Worm (Caenorhabditis elegans) whole organism, L3 larva: ENCODE measurements around the gene btb-16.
A peak's percentile ranks its signal among the peaks of the same experiment; 100 is the strongest.

Experiments used
- R02D3.7 ChIP-seq: fragments of 150-350 bp; optimal IDR thresholded peaks from 2 replicates; lab custom pipeline; 2014; ENCODE audit warnings: missing biosample characterization, missing genetic modification characterization
- ZK546.5 ChIP-seq: sonication (generic microtip); optimal IDR thresholded peaks from 2 replicates; lab custom pipeline; 2017; ENCODE audit warnings: missing biosample characterization, missing genetic modification characterization
- aly-2 ChIP-seq: fragments of 150-350 bp; optimal IDR thresholded peaks from 2 replicates; lab custom pipeline; 2014; ENCODE audit warnings: missing biosample characterization, missing genetic modification characterization
- ama-1 ChIP-seq: fragments of 150-350 bp; optimal IDR thresholded peaks from 2 replicates; lab custom pipeline; 2018
- ceh-16 ChIP-seq: sonication (generic microtip); optimal IDR thresholded peaks from 2 replicates; lab custom pipeline; 2017; ENCODE audit warnings: missing biosample characterization, missing genetic modification characterization
- ceh-82 ChIP-seq: fragments of 150-350 bp; optimal IDR thresholded peaks from 2 replicates; lab custom pipeline; 2014; ENCODE audit warnings: missing biosample characterization, missing genetic modification characterization
- ceh-9 ChIP-seq: sonication (generic microtip); optimal IDR thresholded peaks from 2 replicates; lab custom pipeline; 2018; ENCODE audit warnings: missing biosample characterization, missing genetic modification characterization
- daf-12 ChIP-seq: fragments of 150-350 bp; optimal IDR thresholded peaks from 2 replicates; lab custom pipeline; 2014; ENCODE audit warnings: missing biosample characterization, missing genetic modification reagents, missing genetic modification characterization
- egl-5 ChIP-seq: fragments of 150-350 bp; optimal IDR thresholded peaks from 2 replicates; lab custom pipeline; 2017; ENCODE audit warnings: missing biosample characterization, missing genetic modification reagents, missing genetic modification characterization, inconsistent platforms
- elt-1 ChIP-seq: fragments of 150-350 bp; optimal IDR thresholded peaks from 2 replicates; lab custom pipeline; 2014; ENCODE audit warnings: missing biosample characterization, missing genetic modification characterization
- elt-2 ChIP-seq: sonication (generic microtip); optimal IDR thresholded peaks from 2 replicates; lab custom pipeline; 2016; ENCODE audit warnings: missing genetic modification reagents, mild to moderate bottlenecking, missing genetic modification characterization, missing compliant biosample characterization
- fkh-10 ChIP-seq: sonication (generic microtip); optimal IDR thresholded peaks from 2 replicates; lab custom pipeline; 2017; ENCODE audit warnings: missing biosample characterization, missing genetic modification reagents, missing genetic modification characterization
- fkh-2 ChIP-seq: fragments of 150-350 bp; optimal IDR thresholded peaks from 2 replicates; lab custom pipeline; 2014; ENCODE audit warnings: missing biosample characterization, missing genetic modification reagents, missing genetic modification characterization
- fos-1 ChIP-seq: fragments of 150-350 bp; optimal IDR thresholded peaks from 2 replicates; lab custom pipeline; 2014; ENCODE audit warnings: missing biosample characterization, missing genetic modification characterization
- hmg-11 ChIP-seq: sonication (generic microtip); optimal IDR thresholded peaks from 2 replicates; lab custom pipeline; 2016; ENCODE audit warnings: missing genetic modification characterization, missing compliant biosample characterization
- jun-1 ChIP-seq: fragments of 150-350 bp; optimal IDR thresholded peaks from 2 replicates; lab custom pipeline; 2014; ENCODE audit warnings: missing biosample characterization, missing genetic modification reagents, missing genetic modification characterization
- lin-15B ChIP-seq: fragments of 150-350 bp; optimal IDR thresholded peaks from 2 replicates; lab custom pipeline; 2014; ENCODE audit warnings: missing biosample characterization, missing genetic modification characterization
- lin-39 ChIP-seq: fragments of 150-350 bp; optimal IDR thresholded peaks from 2 replicates; lab custom pipeline; 2018; ENCODE audit warnings: missing biosample characterization, missing genetic modification reagents, missing genetic modification characterization
- lsy-12 ChIP-seq: sonication (generic microtip); optimal IDR thresholded peaks from 2 replicates; lab custom pipeline; 2016; ENCODE audit warnings: mild to moderate bottlenecking, missing genetic modification characterization, missing compliant biosample characterization
- mdl-1 ChIP-seq: fragments of 150-350 bp; optimal IDR thresholded peaks from 2 replicates; lab custom pipeline; 2014; ENCODE audit warnings: missing biosample characterization, missing genetic modification characterization
- mml-1 ChIP-seq: fragments of 150-350 bp; sonication (generic microtip); optimal IDR thresholded peaks from 3 replicates; lab custom pipeline; 2014; ENCODE audit warnings: missing biosample characterization, missing genetic modification characterization
- nfya-1 ChIP-seq: sonication (generic microtip); optimal IDR thresholded peaks from 2 replicates; lab custom pipeline; 2017; ENCODE audit warnings: missing genetic modification characterization, mild to moderate bottlenecking, missing compliant biosample characterization, antibody characterized with exemption, moderate library complexity; ENCODE audit not compliant: insufficient read depth
- nhr-25 ChIP-seq: sonication (generic microtip); optimal IDR thresholded peaks from 2 replicates; lab custom pipeline; 2017; ENCODE audit warnings: missing biosample characterization, missing genetic modification characterization
- nhr-28 ChIP-seq: fragments of 150-350 bp; optimal IDR thresholded peaks from 2 replicates; lab custom pipeline; 2014; ENCODE audit warnings: missing biosample characterization, missing genetic modification characterization
- nhr-43 ChIP-seq: sonication (generic microtip); optimal IDR thresholded peaks from 2 replicates; lab custom pipeline; 2016; ENCODE audit warnings: mild to moderate bottlenecking, missing genetic modification characterization, missing compliant biosample characterization; ENCODE audit not compliant: poor library complexity, severe bottlenecking
- nhr-76 ChIP-seq: fragments of 150-350 bp; sonication (generic microtip); optimal IDR thresholded peaks from 5 replicates; lab custom pipeline; 2014; ENCODE audit warnings: missing biosample characterization, missing genetic modification characterization
- nhr-77 ChIP-seq: fragments of 150-350 bp; optimal IDR thresholded peaks from 2 replicates; lab custom pipeline; 2014; ENCODE audit warnings: missing biosample characterization, missing genetic modification characterization
- pha-4 ChIP-seq: fragments of 150-350 bp; optimal IDR thresholded peaks from 2 replicates; lab custom pipeline; 2014; ENCODE audit warnings: missing biosample characterization, missing genetic modification reagents, missing genetic modification characterization
- pqm-1 ChIP-seq: fragments of 150-350 bp; optimal IDR thresholded peaks from 2 replicates; lab custom pipeline; 2017; ENCODE audit warnings: missing biosample characterization, missing genetic modification characterization, inconsistent platforms
- sea-2 ChIP-seq: fragments of 150-350 bp; sonication (generic microtip); optimal IDR thresholded peaks from 4 replicates; lab custom pipeline; 2014; ENCODE audit warnings: missing biosample characterization, missing genetic modification reagents, missing genetic modification characterization
- skn-1 ChIP-seq: fragments of 150-350 bp; optimal IDR thresholded peaks from 2 replicates; lab custom pipeline; 2014; ENCODE audit warnings: missing biosample characterization, missing genetic modification characterization
- snpc-4 ChIP-seq: fragments of 150-350 bp; optimal IDR thresholded peaks from 2 replicates; lab custom pipeline; 2014; ENCODE audit warnings: missing biosample characterization, missing genetic modification characterization
- tbx-2 ChIP-seq: sonication (generic microtip); optimal IDR thresholded peaks from 2 replicates; lab custom pipeline; 2016; ENCODE audit warnings: mild to moderate bottlenecking, missing genetic modification characterization, missing compliant biosample characterization
- unc-39 ChIP-seq: sonication (generic microtip); optimal IDR thresholded peaks from 4 replicates; lab custom pipeline; 2017; ENCODE audit warnings: missing biosample characterization, missing genetic modification characterization
- zag-1 ChIP-seq: fragments of 150-350 bp; optimal IDR thresholded peaks from 2 replicates; lab custom pipeline; 2014; ENCODE audit warnings: missing biosample characterization, missing genetic modification characterization
- ztf-11 ChIP-seq: fragments of 150-350 bp; optimal IDR thresholded peaks from 2 replicates; lab custom pipeline; 2014; ENCODE audit warnings: missing biosample characterization, missing genetic modification characterization
- ztf-4 ChIP-seq: fragments of 150-350 bp; optimal IDR thresholded peaks from 2 replicates; lab custom pipeline; 2014; ENCODE audit warnings: missing biosample characterization, missing genetic modification characterization

Gene btb-16

DNA sequence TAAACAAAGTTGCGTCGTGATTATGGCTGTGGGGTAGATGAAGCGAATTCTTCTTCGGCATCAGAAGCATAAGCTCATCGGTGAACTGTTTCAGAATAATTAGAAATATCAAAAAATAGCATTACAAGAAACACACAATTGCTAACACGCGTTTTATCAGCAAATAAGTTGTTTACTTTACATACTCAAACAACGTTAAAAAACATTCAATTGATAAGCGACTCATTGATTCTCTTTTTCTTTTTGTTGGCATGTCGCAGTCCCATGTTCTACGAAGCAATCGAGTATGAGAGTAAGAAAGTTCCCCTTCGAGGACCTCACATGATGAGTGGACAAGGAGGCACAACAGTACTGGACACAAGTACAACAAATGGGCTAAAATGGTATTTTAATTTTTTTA, at the start of gene btb-16:
TSS of gene btb-16 (plus strand) at position 240 of the 400 bp plus-strand sequence.
- TF ChIP-seq pha-4 (tag; lab: Kevin White, UChicago) (peak; percentile 85), pqm-1 (peak; percentile 6), nhr-77 (tag; lab: Kevin White, UChicago) (no peak), elt-2 (tag; lab: Kevin White, UChicago) (peak; percentile 61)

DNA sequence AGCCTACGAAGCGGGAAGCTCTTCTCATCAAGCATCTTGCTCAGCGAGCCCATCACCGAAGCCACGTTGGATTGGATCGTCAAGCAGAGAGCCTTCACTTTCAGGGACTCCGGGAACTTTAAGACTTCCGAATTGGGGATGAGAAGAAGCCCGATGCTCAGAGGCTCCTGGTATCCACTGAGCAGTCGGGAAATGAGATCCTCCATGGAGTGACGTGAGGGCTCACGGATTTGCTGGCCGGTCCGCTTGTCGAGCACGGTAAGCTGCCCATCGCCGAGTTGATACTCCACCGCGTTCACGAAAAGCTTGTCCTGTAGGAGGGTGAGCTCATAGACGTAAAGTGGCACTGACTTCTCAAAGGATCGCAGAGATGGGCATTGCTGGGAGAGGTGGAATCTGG, 49.1 kb upstream of the btb-16 start:
- TF ChIP-seq mml-1 (tag; lab: Kevin White, UChicago) (no peak), daf-12 (tag; lab: Kevin White, UChicago) (no peak), jun-1 (no peak), fkh-10 (GFP tag; lab: Kevin White, UChicago) (no peak), elt-2 (tag; lab: Kevin White, UChicago) (no peak), ceh-9 (tag; lab: Kevin White, UChicago) (no peak), pqm-1 (no peak), skn-1 (tag; lab: Kevin White, UChicago) (no peak), ztf-4 (tag; lab: Kevin White, UChicago) (no peak), nhr-25 (tag; lab: Kevin White, UChicago) (no peak), R02D3.7 (tag; lab: Kevin White, UChicago) (no peak), tbx-2 (tag; lab: Kevin White, UChicago) (no peak), unc-39 (tag; lab: Kevin White, UChicago) (no peak), ama-1 (lab: Kevin White, UChicago) (no peak), ZK546.5 (no peak), nhr-43 (tag; lab: Kevin White, UChicago) (no peak), nfya-1 (tag; lab: Kevin White, UChicago) (no peak), hmg-11 (tag; lab: Kevin White, UChicago) (no peak)

DNA sequence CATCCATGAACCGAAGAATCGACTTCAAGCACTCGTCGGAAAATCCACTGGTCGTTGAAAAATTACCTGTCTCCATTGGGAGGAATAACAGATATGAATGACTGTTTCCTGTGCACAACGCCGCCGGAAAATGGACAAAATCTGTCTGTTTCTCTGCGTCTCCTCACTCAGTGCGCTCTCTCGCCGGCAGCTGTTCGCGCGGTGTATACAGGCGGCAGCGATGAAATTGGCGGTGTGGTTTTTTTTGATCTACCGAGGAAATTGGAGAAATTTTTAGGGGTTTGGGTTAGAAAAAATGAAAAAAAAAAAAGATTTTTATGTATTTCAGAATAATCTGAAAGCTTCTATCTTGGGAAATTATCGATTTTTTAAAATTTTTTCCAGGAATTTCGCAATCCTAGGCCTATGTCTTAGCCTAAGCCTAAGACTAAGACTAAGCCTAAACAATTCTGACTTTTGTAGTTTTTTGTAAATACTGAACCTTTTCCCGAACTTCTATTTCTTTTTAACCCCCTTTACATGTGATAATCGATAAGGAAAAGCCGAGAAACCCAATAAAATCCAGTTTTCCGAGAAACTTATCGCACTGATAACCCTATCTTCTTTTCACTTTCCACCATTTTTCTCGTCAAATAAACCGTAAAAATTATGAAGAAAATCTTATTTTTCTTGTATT, 48.5 kb upstream of the btb-16 start, which contains the start of the genes fbxc-50 and C17F4.2:
TSS of gene fbxc-50 (minus strand) at position 81 of the 676 bp plus-strand sequence.
TSS of gene C17F4.2 (plus strand) at position 626 of the 676 bp plus-strand sequence.
- TF ChIP-seq mdl-1 (tag; lab: Kevin White, UChicago) (no peak), elt-1 (tag; lab: Kevin White, UChicago) (no peak), zag-1 (tag; lab: Kevin White, UChicago) (no peak), aly-2 (tag; lab: Kevin White, UChicago) (no peak), fkh-2 (tag; lab: Kevin White, UChicago) (no peak), fkh-10 (GFP tag; lab: Kevin White, UChicago) (no peak)

DNA sequence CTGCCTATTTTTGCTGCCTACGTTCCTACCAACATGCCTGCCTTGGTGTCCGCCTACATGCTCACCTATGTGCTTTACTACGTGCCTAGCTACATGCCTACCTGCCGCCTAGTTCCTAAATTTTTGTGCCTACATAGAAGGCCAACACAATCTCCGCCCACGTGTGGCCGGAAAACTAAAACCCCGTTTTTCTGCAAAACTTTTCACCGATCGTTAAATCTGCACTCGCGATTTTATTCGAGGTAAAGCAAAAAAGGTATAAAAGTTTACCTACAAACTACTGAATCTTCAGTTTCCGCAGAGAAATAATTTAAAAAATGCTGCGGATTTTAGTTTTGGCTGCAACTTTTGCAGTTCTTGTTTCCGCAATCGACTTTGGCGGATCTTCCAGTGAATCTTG, 47.3 kb upstream of the btb-16 start, which contains the start of gene clec-124:
TSS of gene clec-124 (plus strand) at position 301 of the 400 bp plus-strand sequence.
- no peak for TF ChIP-seq elt-1 (tag; lab: Kevin White, UChicago)
- TF ChIP-seq lin-15B (tag; lab: Kevin White, UChicago): no peak
- no peak for TF ChIP-seq snpc-4 (tag; lab: Kevin White, UChicago)
- no peak for TF ChIP-seq egl-5 (tag; lab: Kevin White, UChicago)
- no peak for TF ChIP-seq elt-2 (tag; lab: Kevin White, UChicago)
- TF ChIP-seq nhr-76 (tag; lab: Kevin White, UChicago): no peak
- no peak for TF ChIP-seq hmg-11 (tag; lab: Kevin White, UChicago)
- TF ChIP-seq pqm-1: no peak

DNA sequence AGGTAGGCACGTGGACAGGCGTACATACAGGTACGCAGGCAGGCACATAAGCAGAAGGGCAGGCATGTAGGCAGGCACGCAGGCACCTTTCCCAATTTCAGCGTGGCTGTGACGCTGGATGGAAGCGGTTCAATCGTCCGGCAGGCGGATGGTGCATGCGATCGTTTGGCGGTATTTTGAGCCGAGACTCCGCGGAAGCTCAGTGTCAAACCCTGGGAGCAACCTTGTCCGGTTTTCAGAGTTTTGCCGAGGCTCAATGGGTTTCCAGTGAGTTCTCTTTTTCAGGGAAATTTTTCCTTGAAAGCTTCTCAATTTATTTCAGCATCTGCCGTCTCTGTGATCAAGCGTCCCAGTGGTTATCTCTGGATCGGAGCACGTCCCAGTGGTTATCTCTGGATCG, 46.5 kb upstream of the btb-16 start:
- TF ChIP-seq nhr-25 (tag; lab: Kevin White, UChicago) (no peak), aly-2 (tag; lab: Kevin White, UChicago) (no peak), sea-2 (GFP tag; lab: Kevin White, UChicago) (no peak), pha-4 (tag; lab: Kevin White, UChicago) (no peak), ceh-82 (tag; lab: Kevin White, UChicago) (no peak), ZK546.5 (no peak), hmg-11 (tag; lab: Kevin White, UChicago) (no peak), ztf-4 (tag; lab: Kevin White, UChicago) (no peak), lsy-12 (tag; lab: Kevin White, UChicago) (no peak), lin-39 (no peak), nhr-28 (tag; lab: Kevin White, UChicago) (no peak), R02D3.7 (tag; lab: Kevin White, UChicago) (no peak), fos-1 (no peak), mdl-1 (tag; lab: Kevin White, UChicago) (no peak), nfya-1 (tag; lab: Kevin White, UChicago) (no peak), ceh-16 (tag; lab: Kevin White, UChicago) (no peak), skn-1 (tag; lab: Kevin White, UChicago) (no peak), lin-15B (tag; lab: Kevin White, UChicago) (no peak), daf-12 (tag; lab: Kevin White, UChicago) (no peak), ztf-11 (tag; lab: Kevin White, UChicago) (no peak)
